Worm (Caenorhabditis elegans): ENCODE measurements around the gene EGAP1.1.

- TF ChIP-seq him-1 (tag; optimal IDR thresholded peaks at IDR 0.05) (no peak), dao-5 (tag; optimal IDR thresholded peaks at IDR 0.05) (no peak)
Measured at ce11 chrIII:5917365-5917958, 19.6 kb downstream of the EGAP1.1 start.

Measured in whole organism, L4/young adult.